Worm (Caenorhabditis elegans): ENCODE data around the gene F46H5.4.

DNA sequence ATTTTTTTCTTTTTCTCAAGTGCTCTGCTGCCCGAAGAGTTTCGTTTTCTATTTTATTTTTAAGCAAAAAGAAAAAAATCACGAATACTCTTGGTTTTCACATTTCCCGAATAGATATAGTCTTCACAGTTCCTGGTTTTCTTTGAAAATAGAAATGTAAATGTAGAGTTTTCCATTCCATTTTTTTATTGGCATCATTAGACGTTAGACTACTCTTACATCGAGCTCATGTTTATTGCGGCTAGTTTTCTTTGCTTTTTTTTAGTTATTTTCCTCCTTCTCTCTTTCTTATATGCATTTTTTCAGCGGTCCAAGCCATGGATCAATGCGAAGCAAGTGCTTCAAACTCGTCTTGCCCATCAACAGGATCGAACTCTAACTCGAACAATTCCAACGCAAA lies 10.9 kb upstream of the F46H5.4 start, which contains the start of gene F46H5.2:
- TF ChIP-seq nhr-11 (tag; optimal IDR thresholded peaks at IDR 0.05) (no peak), fkh-10 (GFP tag; optimal IDR thresholded peaks at IDR 0.05) (no peak)

All from whole organism, late embryonic.